Fruit fly (Drosophila melanogaster) whole organism, embryonic: Measurements from ENCODE around the gene CG32260.

Experiments used
- Bgb ChIP-seq: fragments of 200-800 bp; sonication (Bioruptor generic); IDR thresholded peaks from 2 replicates; pipeline ENCODE4 v1.3.6; 2022; ENCODE audit warnings: missing biosample characterization, missing genetic modification characterization; ENCODE audit not compliant: partially characterized antibody
- CG10321 ChIP-seq: fragments of 200-800 bp; sonication (Bioruptor generic); IDR thresholded peaks from 2 replicates; pipeline ENCODE4 v1.3.6; 2022; ENCODE audit warnings: missing biosample characterization, missing genetic modification characterization
- CG10979 ChIP-seq: fragments of 200-800 bp; sonication (Bioruptor generic); optimal IDR thresholded peaks from 2 replicates; lab custom pipeline; 2018; ENCODE audit warnings: missing biosample characterization, mild to moderate bottlenecking, missing genetic modification characterization, moderate library complexity
- CG11504 ChIP-seq: fragments of 200-800 bp; sonication (Bioruptor generic); optimal IDR thresholded peaks from 3 replicates; lab custom pipeline; 2019; ENCODE audit warnings: missing biosample characterization, mild to moderate bottlenecking, missing genetic modification characterization, moderate library complexity
- CG17361 ChIP-seq: fragments of 200-800 bp; sonication (Bioruptor generic); IDR thresholded peaks from 3 replicates; pipeline ENCODE4 v1.3.6; 2022; ENCODE audit warnings: missing biosample characterization, missing genetic modification characterization
- CG1792 ChIP-seq: fragments of 200-800 bp; sonication (Bioruptor generic); optimal IDR thresholded peaks from 2 replicates; lab custom pipeline; 2016; ENCODE audit warnings: missing biosample characterization, missing genetic modification characterization
- CG18476 ChIP-seq: fragments of 200-800 bp; sonication (Bioruptor generic); optimal IDR thresholded peaks from 2 replicates; lab custom pipeline; 2016; ENCODE audit warnings: missing biosample characterization, mild to moderate bottlenecking, missing genetic modification characterization
- CG18599 ChIP-seq: fragments of 200-800 bp; sonication (Bioruptor generic); optimal IDR thresholded peaks from 3 replicates; lab custom pipeline; 2017; ENCODE audit warnings: missing biosample characterization, missing genetic modification characterization, mild to moderate bottlenecking, moderate library complexity, missing genetic modification reagents
- CG18764 ChIP-seq: fragments of 200-800 bp; sonication (Bioruptor generic); optimal IDR thresholded peaks from 3 replicates; lab custom pipeline; 2016; ENCODE audit warnings: missing biosample characterization, missing genetic modification characterization
- CG2120 ChIP-seq: fragments of 200-800 bp; sonication (Bioruptor generic); optimal IDR thresholded peaks from 3 replicates; lab custom pipeline; 2016; ENCODE audit warnings: missing biosample characterization, missing genetic modification characterization
- CG31224 ChIP-seq: fragments of 200-800 bp; sonication (Bioruptor generic); IDR thresholded peaks from 2 replicates; pipeline ENCODE4 v1.3.6; 2022; ENCODE audit warnings: missing biosample characterization, missing genetic modification characterization
- CG32532 ChIP-seq: fragments of 200-800 bp; sonication (Bioruptor generic); IDR thresholded peaks from 2 replicates; pipeline ENCODE4 v1.3.6; 2022; ENCODE audit warnings: missing biosample characterization, missing genetic modification characterization
- CG34376 ChIP-seq: fragments of 200-800 bp; sonication (Bioruptor generic); optimal IDR thresholded peaks from 2 replicates; lab custom pipeline; 2018; ENCODE audit warnings: missing biosample characterization, mild to moderate bottlenecking, missing genetic modification characterization
- CG4820 ChIP-seq: fragments of 200-800 bp; sonication (Bioruptor generic); optimal IDR thresholded peaks from 3 replicates; lab custom pipeline; 2016; ENCODE audit warnings: missing biosample characterization, missing genetic modification characterization
- CG5245 ChIP-seq: fragments of 200-800 bp; sonication (Bioruptor generic); optimal IDR thresholded peaks from 3 replicates; lab custom pipeline; 2016; ENCODE audit warnings: missing biosample characterization, missing genetic modification characterization
- CG6854 ChIP-seq: fragments of 200-800 bp; sonication (Bioruptor generic); optimal IDR thresholded peaks from 3 replicates; lab custom pipeline; 2017; ENCODE audit warnings: missing biosample characterization, mild to moderate bottlenecking, missing genetic modification characterization
- CkIIα-i1 ChIP-seq: fragments of 200-800 bp; sonication (Bioruptor generic); IDR thresholded peaks from 2 replicates; pipeline ENCODE4 v1.3.6; 2022; ENCODE audit warnings: missing biosample characterization, missing genetic modification characterization
- Doc2 ChIP-seq: fragments of 200-800 bp; sonication (Bioruptor generic); IDR thresholded peaks from 2 replicates; pipeline ENCODE4 v1.3.6; 2022; ENCODE audit warnings: missing biosample characterization, missing genetic modification characterization
- Ets65A ChIP-seq: fragments of 200-800 bp; sonication (Bioruptor generic); peaks from one replicate; lab custom pipeline; 2016; ENCODE audit warnings: missing biosample characterization, missing genetic modification characterization
- Fer2 ChIP-seq: fragments of 200-800 bp; sonication (Bioruptor generic); optimal IDR thresholded peaks from 2 replicates; lab custom pipeline; 2018; ENCODE audit warnings: missing biosample characterization, mild to moderate bottlenecking, missing genetic modification characterization, moderate library complexity
- Gsc ChIP-seq: fragments of 200-800 bp; sonication (Bioruptor generic); IDR thresholded peaks from 2 replicates; pipeline ENCODE4 v1.3.6; 2022; ENCODE audit warnings: missing biosample characterization, missing genetic modification characterization
- HLH4C ChIP-seq: fragments of 200-800 bp; sonication (Bioruptor generic); IDR thresholded peaks from 3 replicates; pipeline ENCODE4 v1.3.6; 2022; ENCODE audit warnings: missing biosample characterization, missing genetic modification characterization; ENCODE audit not compliant: partially characterized antibody
- Hmx ChIP-seq: fragments of 200-800 bp; sonication (Bioruptor generic); optimal IDR thresholded peaks from 2 replicates; lab custom pipeline; 2016; ENCODE audit warnings: missing biosample characterization, missing genetic modification characterization
- Hr3 ChIP-seq: fragments of 200-800 bp; sonication (Bioruptor generic); optimal IDR thresholded peaks from 3 replicates; lab custom pipeline; 2016; ENCODE audit warnings: missing biosample characterization, missing genetic modification characterization
- MESR4 ChIP-seq: fragments of 200-800 bp; sonication (Bioruptor generic); optimal IDR thresholded peaks from 2 replicates; lab custom pipeline; 2018; ENCODE audit warnings: missing biosample characterization, mild to moderate bottlenecking, missing genetic modification characterization, moderate library complexity
- MTF-1 ChIP-seq: fragments of 200-800 bp; sonication (Bioruptor generic); optimal IDR thresholded peaks from 2 replicates; lab custom pipeline; 2018; ENCODE audit warnings: missing biosample characterization, mild to moderate bottlenecking, missing genetic modification characterization, borderline replicate concordance
- Oaz ChIP-seq: fragments of 200-800 bp; sonication (Bioruptor generic); IDR thresholded peaks from 2 replicates; pipeline ENCODE4 v1.3.6; 2022; ENCODE audit warnings: missing biosample characterization, missing genetic modification characterization
- Optix ChIP-seq: fragments of 200-800 bp; sonication (Bioruptor generic); IDR thresholded peaks from 3 replicates; pipeline ENCODE4 v1.3.6; 2022; ENCODE audit warnings: missing biosample characterization, missing genetic modification characterization
- Sry-β ChIP-seq: fragments of 200-800 bp; sonication (Bioruptor generic); optimal IDR thresholded peaks from 2 replicates; lab custom pipeline; 2018; ENCODE audit warnings: missing biosample characterization, mild to moderate bottlenecking, missing genetic modification characterization, moderate library complexity
- ab ChIP-seq: fragments of 200-800 bp; sonication (Bioruptor generic); optimal IDR thresholded peaks from 2 replicates; lab custom pipeline; 2016; ENCODE audit warnings: missing biosample characterization, missing genetic modification characterization
- az2 ChIP-seq: fragments of 200-800 bp; sonication (Bioruptor generic); optimal IDR thresholded peaks from 3 replicates; lab custom pipeline; 2016; ENCODE audit warnings: missing biosample characterization, missing genetic modification characterization
- bab2 ChIP-seq: fragments of 200-800 bp; sonication (Bioruptor generic); optimal IDR thresholded peaks from 2 replicates; lab custom pipeline; 2016; ENCODE audit warnings: missing biosample characterization, missing genetic modification characterization
- bigmax ChIP-seq: fragments of 200-800 bp; sonication (Bioruptor generic); optimal IDR thresholded peaks from 2 replicates; lab custom pipeline; 2018; ENCODE audit warnings: missing biosample characterization, mild to moderate bottlenecking, missing genetic modification characterization
- bsh ChIP-seq, 2 experiments: fragments of 200-800 bp; sonication (Bioruptor generic); optimal IDR thresholded peaks; 2 replicates each; lab custom pipeline; 2017 to 2018; ENCODE audit warnings: mild to moderate bottlenecking in 2 of 2, missing biosample characterization in 2 of 2, missing genetic modification characterization in 2 of 2, moderate library complexity in 1 of 2
- chinmo ChIP-seq: fragments of 200-800 bp; sonication (Bioruptor generic); IDR thresholded peaks from 4 replicates; pipeline ENCODE4 v1.3.6; 2022; ENCODE audit warnings: missing biosample characterization, missing genetic modification characterization; ENCODE audit not compliant: partially characterized antibody
- disco-r ChIP-seq: fragments of 200-800 bp; sonication (Bioruptor generic); optimal IDR thresholded peaks from 2 replicates; lab custom pipeline; 2016; ENCODE audit warnings: missing biosample characterization, missing genetic modification characterization
- eve ChIP-seq, 2 experiments: fragments of >200 bp; optimal IDR thresholded peaks; 2 replicates each; lab custom pipeline; 2017; ENCODE audit warnings: missing biosample characterization in 2 of 2, missing genetic modification characterization in 2 of 2
- ewg ChIP-seq: fragments of 200-800 bp; sonication (Bioruptor generic); optimal IDR thresholded peaks from 3 replicates; lab custom pipeline; 2017; ENCODE audit warnings: mild to moderate bottlenecking, missing biosample characterization, missing genetic modification reagents, missing genetic modification characterization
- fd102C ChIP-seq: fragments of 200-800 bp; sonication (Bioruptor generic); optimal IDR thresholded peaks from 2 replicates; lab custom pipeline; 2018; ENCODE audit warnings: missing biosample characterization, mild to moderate bottlenecking, missing genetic modification characterization, moderate library complexity
- hkb ChIP-seq, 2 experiments: fragments of 200-800 bp in 1 of 2; fragments of >200 bp in 1 of 2; sonication (Bioruptor generic) in 1 of 2; IDR thresholded peaks in 1 of 2; optimal IDR thresholded peaks in 1 of 2; 2 replicates each; pipeline versions ENCODE4 v1.3.6 to Lab custom; 2017 to 2022; ENCODE audit warnings: missing biosample characterization in 1 of 2, missing genetic modification characterization in 1 of 2
- insv ChIP-seq, 2 experiments: fragments of 200-800 bp; sonication (Bioruptor generic); optimal IDR thresholded peaks; 3 replicates each; lab custom pipeline; 2016 to 2018; ENCODE audit warnings: missing biosample characterization in 2 of 2, missing genetic modification characterization in 2 of 2
- knrl ChIP-seq: fragments of 200-800 bp; sonication (Bioruptor generic); IDR thresholded peaks from 3 replicates; pipeline ENCODE4 v1.3.6; 2022; ENCODE audit warnings: missing biosample characterization, missing genetic modification characterization; ENCODE audit not compliant: partially characterized antibody
- lab ChIP-seq: fragments of 200-800 bp; sonication (Bioruptor generic); optimal IDR thresholded peaks from 3 replicates; lab custom pipeline; 2017; ENCODE audit warnings: missing biosample characterization, missing genetic modification characterization, mild to moderate bottlenecking, moderate library complexity, missing genetic modification reagents
- lilli ChIP-seq: fragments of 200-800 bp; sonication (Bioruptor generic); optimal IDR thresholded peaks from 3 replicates; lab custom pipeline; 2016; ENCODE audit warnings: missing biosample characterization, missing genetic modification characterization
- pfk ChIP-seq: fragments of 200-800 bp; sonication (Bioruptor generic); optimal IDR thresholded peaks from 2 replicates; lab custom pipeline; 2018; ENCODE audit warnings: missing biosample characterization, mild to moderate bottlenecking, missing genetic modification characterization, moderate library complexity
- phol ChIP-seq: fragments of 200-800 bp; sonication (Bioruptor generic); optimal IDR thresholded peaks from 3 replicates; lab custom pipeline; 2018; ENCODE audit warnings: missing biosample characterization, mild to moderate bottlenecking, missing genetic modification characterization, moderate library complexity
- pita ChIP-seq: fragments of 200-800 bp; sonication (Bioruptor generic); optimal IDR thresholded peaks from 2 replicates; lab custom pipeline; 2017; ENCODE audit warnings: missing biosample characterization, mild to moderate bottlenecking, missing genetic modification characterization
- row ChIP-seq: fragments of 200-800 bp; sonication (Bioruptor generic); IDR thresholded peaks from 3 replicates; pipeline ENCODE4 v1.3.6; 2022; ENCODE audit warnings: missing biosample characterization, missing genetic modification characterization
- ssp ChIP-seq: fragments of 200-800 bp; sonication (Bioruptor generic); IDR thresholded peaks from 2 replicates; pipeline ENCODE4 v1.3.6; 2022; ENCODE audit warnings: missing biosample characterization, missing genetic modification characterization
- twi ChIP-seq: fragments of 200-800 bp; optimal IDR thresholded peaks from 2 replicates; lab custom pipeline; 2019; ENCODE audit warnings: missing biosample characterization, mild to moderate bottlenecking, missing genetic modification characterization, moderate library complexity

CG32260 gene

dm6 chr3L:4187930-4188523, 45.9 kb downstream of the CG32260 start, which contains the start of the genes Teh2 and tipE (continued):
- no peak for TF ChIP-seq Oaz (GFP tag; lab: Robert Waterston, UW)
- no peak for TF ChIP-seq CG18764 (GFP tag; lab: Kevin White, UChicago)
- no peak for TF ChIP-seq Doc2
- TF ChIP-seq Sry-β (GFP tag; lab: Kevin White, UChicago), result peak; percentile 86
- TF ChIP-seq CG1792, result no peak
- no peak for TF ChIP-seq pfk (GFP tag; lab: Kevin White, UChicago)
- no peak for TF ChIP-seq twi
- TF ChIP-seq fd102C, result no peak
- TF ChIP-seq HLH4C (GFP tag; lab: Robert Waterston, UW), result no peak
- TF ChIP-seq bab2 (GFP tag; lab: Kevin White, UChicago), result no peak
- no peak for TF ChIP-seq bigmax (GFP tag; lab: Kevin White, UChicago)
- TF ChIP-seq CG31224 (GFP tag; lab: Robert Waterston, UW), result no peak
- peak; percentile 89 for TF ChIP-seq ewg (GFP tag; lab: Kevin White, UChicago)
- TF ChIP-seq CG11504 (tag; lab: Kevin White, UChicago), result no peak
- TF ChIP-seq CG34376 (GFP tag; lab: Kevin White, UChicago), result no peak
- TF ChIP-seq phol (tag; lab: Kevin White, UChicago), result no peak
- TF ChIP-seq CG17361 (GFP tag; lab: Robert Waterston, UW), result no peak
- no peak for TF ChIP-seq CG6854 (GFP tag; lab: Kevin White, UChicago)
- TF ChIP-seq pita (GFP tag; lab: Kevin White, UChicago), result no peak
- TF ChIP-seq ssp (GFP tag; lab: Robert Waterston, UW), result no peak
- TF ChIP-seq CkIIα-i1 (GFP tag; lab: Robert Waterston, UW), result no peak
- TF ChIP-seq CG5245, result no peak
- no peak for TF ChIP-seq Optix
- peak; percentile 18 for TF ChIP-seq CG2120 (GFP tag; lab: Kevin White, UChicago)
- TF ChIP-seq knrl, result no peak
- no peak for TF ChIP-seq MTF-1 (GFP tag; lab: Kevin White, UChicago)
- no peak for TF ChIP-seq hkb (optimal IDR thresholded peaks at IDR 0.05; lab: Kevin White, UChicago)
- no peak for TF ChIP-seq hkb (GFP tag; IDR thresholded peaks at IDR 0.05; lab: Robert Waterston, UW)
- no peak for TF ChIP-seq Bgb (GFP tag; lab: Robert Waterston, UW)
- no peak for TF ChIP-seq CG18476 (GFP tag; lab: Kevin White, UChicago)
- TF ChIP-seq Fer2 (tag; lab: Kevin White, UChicago), result no peak
- no peak for TF ChIP-seq MESR4 (GFP tag; lab: Kevin White, UChicago)
- TF ChIP-seq CG10321 (GFP tag; lab: Robert Waterston, UW), result no peak
- TF ChIP-seq bsh (GFP tag; optimal IDR thresholded peaks at IDR 0.05; lab: Kevin White, UChicago), result no peak
- TF ChIP-seq disco-r, result no peak
- no peak for TF ChIP-seq ab (GFP tag; lab: Kevin White, UChicago)
- TF ChIP-seq CG10979 (tag; lab: Kevin White, UChicago), result no peak
- no peak for TF ChIP-seq az2 (GFP tag; lab: Kevin White, UChicago)
- no peak for TF ChIP-seq Hmx (GFP tag; lab: Kevin White, UChicago)
- no peak for TF ChIP-seq eve (GFP tag; optimal IDR thresholded peaks at IDR 0.05; lab: Kevin White, UChicago)
- no peak for TF ChIP-seq CG32532
- TF ChIP-seq lab (GFP tag; lab: Kevin White, UChicago), result no peak
- TF ChIP-seq Gsc (GFP tag; lab: Robert Waterston, UW), result no peak
- TF ChIP-seq chinmo (GFP tag; lab: Robert Waterston, UW), result no peak
- no peak for TF ChIP-seq Hr3 (GFP tag; lab: Kevin White, UChicago)
- TF ChIP-seq row (GFP tag; lab: Robert Waterston, UW), result peak; percentile 58
- peak; percentile 61 for TF ChIP-seq Ets65A (GFP tag; lab: Kevin White, UChicago)
- TF ChIP-seq CG18599, result peak; percentile 16
- no peak for TF ChIP-seq lilli (GFP tag; lab: Kevin White, UChicago)
- no peak for TF ChIP-seq CG4820
- TF ChIP-seq insv (GFP tag; optimal IDR thresholded peaks at IDR 0.05; lab: Kevin White, UChicago), result no peak
